Worm (Caenorhabditis elegans): ENCODE data around the gene spp-5.

spp-5 gene

DNA sequence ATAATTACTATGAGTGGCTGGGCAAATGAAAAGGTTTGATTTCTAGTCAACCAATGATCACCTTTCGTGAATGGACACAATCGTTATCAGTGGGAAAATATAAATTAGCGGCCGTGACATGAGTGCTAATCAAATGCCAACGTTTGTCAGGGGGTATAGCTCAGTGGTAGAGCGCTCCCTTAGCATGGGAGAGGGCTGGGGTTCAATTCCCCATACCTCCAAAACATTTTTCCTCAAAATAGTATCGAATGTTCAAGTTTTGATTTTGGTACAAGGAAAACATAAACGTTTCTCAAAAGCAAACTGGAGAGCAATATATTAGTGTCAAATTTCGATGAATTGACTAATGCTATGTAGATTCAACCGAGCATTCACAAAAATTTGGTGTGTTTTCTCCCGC is 3.5 kb upstream of the spp-5 start (continued):
- TF ChIP-seq aha-1 (tag; optimal IDR thresholded peaks at IDR 0.05) (no peak), mab-9 (GFP tag; IDR thresholded peaks at IDR 0.05) (no peak), sox-4 (tag; optimal IDR thresholded peaks at IDR 0.05) (no peak), F16B12.6 (tag; optimal IDR thresholded peaks at IDR 0.05) (no peak), ces-1 (GFP tag; optimal IDR thresholded peaks at IDR 0.05) (no peak), fkh-8 (tag; optimal IDR thresholded peaks at IDR 0.05) (peak; percentile 6), aly-2 (tag; optimal IDR thresholded peaks at IDR 0.05) (no peak), unc-30 (tag; optimal IDR thresholded peaks at IDR 0.05) (no peak), isw-1 (GFP tag; IDR thresholded peaks at IDR 0.05) (no peak), ceh-88 (GFP tag; IDR thresholded peaks at IDR 0.05) (no peak), zip-4 (GFP tag; optimal IDR thresholded peaks at IDR 0.05) (no peak), lin-14 (GFP tag; optimal IDR thresholded peaks at IDR 0.05) (peak; percentile 1), egl-27 (tag; optimal IDR thresholded peaks at IDR 0.05) (no peak), mdl-1 (tag; optimal IDR thresholded peaks at IDR 0.05) (no peak), snu-23 (GFP tag; optimal IDR thresholded peaks at IDR 0.05) (peak; percentile 29), nhr-237 (tag; optimal IDR thresholded peaks at IDR 0.05) (no peak), Y116A8C.19 (tag; optimal IDR thresholded peaks at IDR 0.05; ENCODE audit: borderline replicate concordance) (no peak), unc-98 (GFP tag; IDR thresholded peaks at IDR 0.05) (no peak), ama-1 (optimal IDR thresholded peaks at IDR 0.05) (no peak), alr-1 (tag; optimal IDR thresholded peaks at IDR 0.05; ENCODE audit: borderline replicate concordance) (no peak), pqm-1 (tag; optimal IDR thresholded peaks at IDR 0.05) (no peak), ceh-8 (GFP tag; optimal IDR thresholded peaks at IDR 0.05) (no peak), nhr-90 (tag; optimal IDR thresholded peaks at IDR 0.05; ENCODE audit: poor library complexity) (peak; percentile 37), mep-1 (tag; optimal IDR thresholded peaks at IDR 0.05) (peak; percentile 10), sptf-1 (tag; optimal IDR thresholded peaks at IDR 0.05) (no peak), pag-3 (tag; optimal IDR thresholded peaks at IDR 0.05; ENCODE audit: borderline replicate concordance, insufficient read depth) (no peak), mef-2 (tag; optimal IDR thresholded peaks at IDR 0.05) (no peak), tlp-1 (tag; optimal IDR thresholded peaks at IDR 0.05) (no peak), nhr-84 (tag; optimal IDR thresholded peaks at IDR 0.05) (no peak), fos-1 (tag; optimal IDR thresholded peaks at IDR 0.05) (no peak), ets-5 (GFP tag; IDR thresholded peaks at IDR 0.05) (no peak), lin-35 (GFP tag; optimal IDR thresholded peaks at IDR 0.05) (peak in 1 of 2 experiments; percentile 44), tbx-2 (tag; optimal IDR thresholded peaks at IDR 0.05) (no peak), hpl-2 (GFP tag; optimal IDR thresholded peaks at IDR 0.05) (no peak), unc-86 (tag; optimal IDR thresholded peaks at IDR 0.05) (no peak), C04F5.9 (tag; optimal IDR thresholded peaks at IDR 0.05) (no peak), nhr-47 (tag; optimal IDR thresholded peaks at IDR 0.05) (peak; percentile 54), lin-13 (GFP tag; optimal IDR thresholded peaks at IDR 0.05) (no peak), skn-1 (tag; optimal IDR thresholded peaks at IDR 0.05) (no peak), elt-3 (tag; optimal IDR thresholded peaks at IDR 0.05) (peak in 1 of 6 experiments; percentile 21), irx-1 (tag; optimal IDR thresholded peaks at IDR 0.05) (no peak), egl-13 (tag; optimal IDR thresholded peaks at IDR 0.05) (no peak), pax-3 (tag; optimal IDR thresholded peaks at IDR 0.05) (no peak), ztf-4 (tag; optimal IDR thresholded peaks at IDR 0.05) (no peak), nhr-12 (tag; optimal IDR thresholded peaks at IDR 0.05) (no peak)

DNA sequence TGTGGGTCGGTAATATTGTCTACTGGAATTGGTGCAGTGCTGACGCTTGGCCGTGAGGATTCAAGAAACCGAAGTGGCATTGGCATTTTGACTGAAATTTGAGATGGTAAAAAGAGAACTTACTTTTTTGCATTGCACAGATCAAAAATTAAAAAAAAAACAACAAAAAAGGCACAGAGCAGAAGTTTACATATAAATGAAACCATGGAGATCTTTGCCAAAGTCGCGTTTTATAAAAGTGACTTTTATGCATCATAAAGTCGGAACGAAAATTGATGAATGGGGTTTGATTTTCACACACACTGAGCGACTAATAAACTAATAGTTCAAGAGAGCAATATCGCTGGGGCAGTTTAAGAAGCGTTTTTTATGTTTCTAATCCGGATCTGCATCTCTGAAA is 2.2 kb upstream of the spp-5 start, which contains the start of gene T08A9.13:
T08A9.13 (minus strand) TSS at position 101 of the 400 bp plus-strand sequence.
- TF ChIP-seq elt-2 (tag; optimal IDR thresholded peaks at IDR 0.05): no peak
